Fruit fly (Drosophila melanogaster): ENCODE measurements around the gene CG14275.

Gene CG14275

DNA sequence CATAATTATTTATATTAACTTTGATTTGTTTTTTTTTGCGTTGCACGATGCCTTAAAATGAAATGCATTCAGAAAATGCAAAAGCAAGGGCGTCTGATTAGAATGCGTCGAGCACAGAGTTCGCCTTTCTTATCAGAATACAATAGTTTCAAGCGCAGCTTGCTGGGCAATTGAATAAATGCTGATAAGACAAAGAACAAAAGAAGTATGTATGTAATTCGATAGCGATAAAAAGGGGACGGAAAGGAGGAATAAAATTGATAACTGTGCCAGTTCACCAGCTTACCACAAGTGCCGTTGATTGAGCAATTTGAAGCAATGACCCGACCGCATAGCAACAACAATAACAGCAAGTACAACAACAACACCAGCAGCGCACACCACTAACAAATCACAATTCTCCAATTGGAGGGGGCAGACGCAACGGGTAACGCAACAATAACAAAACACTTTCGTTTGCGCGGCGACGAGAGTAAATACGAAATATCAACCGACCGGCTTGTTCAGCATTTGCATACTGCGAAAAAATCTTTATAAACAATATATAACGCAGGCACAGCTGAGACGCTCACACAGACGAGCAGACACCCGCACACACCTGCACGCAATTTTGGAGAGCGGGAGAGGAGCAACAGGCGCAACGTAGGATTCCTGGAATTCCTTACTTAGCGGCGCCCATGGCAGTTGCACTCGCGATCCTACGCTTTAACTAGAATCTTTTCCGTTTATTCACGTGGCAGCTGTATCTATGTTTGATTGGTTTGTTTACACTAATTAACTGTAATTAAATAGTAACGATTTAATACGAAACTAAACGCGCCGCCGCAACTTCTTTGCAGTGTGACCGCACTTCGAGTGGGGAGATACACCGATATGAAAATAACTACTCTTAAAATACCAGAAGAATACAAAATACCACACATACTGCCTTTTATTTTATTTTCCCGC lies 26.8 kb upstream of the CG14275 start, which contains the start of gene Btk (continued):
- TF ChIP-seq CG15514 (GFP tag; optimal IDR thresholded peaks at IDR 0.05) (peak; percentile 2), exex (tag; optimal IDR thresholded peaks at IDR 0.05) (peak; percentile 22), Lhr (GFP tag; optimal IDR thresholded peaks at IDR 0.05) (peak; percentile 30), MBD-R2 (GFP tag; IDR thresholded peaks at IDR 0.05) (peak; percentile 11; the same call in 1 of the 2 replicates), CG13424 (tag; optimal IDR thresholded peaks at IDR 0.05) (no peak), stwl (tag; optimal IDR thresholded peaks at IDR 0.05) (peak; percentile 31), CG14710 (tag; optimal IDR thresholded peaks at IDR 0.05) (peak; percentile 24), nmo (GFP tag; optimal IDR thresholded peaks at IDR 0.05) (peak; percentile 16), pzg (GFP tag; optimal IDR thresholded peaks at IDR 0.05) (peak; percentile 66), CG3995 (GFP tag; optimal IDR thresholded peaks at IDR 0.05) (peak; percentile 55), slou (GFP tag; optimal IDR thresholded peaks at IDR 0.05) (no peak), CG5180 (GFP tag; optimal IDR thresholded peaks at IDR 0.05) (no peak), cas (GFP tag; IDR thresholded peaks at IDR 0.05) (no peak), CG42726 (GFP tag; IDR thresholded peaks at IDR 0.05; ENCODE audit: partially characterized antibody) (no peak), Trl (optimal IDR thresholded peaks at IDR 0.05) (peak; percentile 34 to 35), Trl (GFP tag; optimal IDR thresholded peaks at IDR 0.05) (no peak), scrt (GFP tag; optimal IDR thresholded peaks at IDR 0.05) (peak; percentile 83), CG8924 (tag; optimal IDR thresholded peaks at IDR 0.05) (peak; percentile 58), cg (GFP tag; optimal IDR thresholded peaks at IDR 0.05) (peak; percentile 67), CG10959 (GFP tag; IDR thresholded peaks at IDR 0.05) (no peak), CG17385 (GFP tag; optimal IDR thresholded peaks at IDR 0.05) (peak; percentile 0), CG34422 (GFP tag; IDR thresholded peaks at IDR 0.05) (peak; percentile 64; the same call in 1 of the 3 replicates), kni (GFP tag; optimal IDR thresholded peaks at IDR 0.05) (peak; percentile 53), bbx (GFP tag; IDR thresholded peaks at IDR 0.05; ENCODE audit: partially characterized antibody) (0 out of 2 replicates have a peak, but pooled peaks have one; percentile 35), trem (tag; optimal IDR thresholded peaks at IDR 0.05) (peak; percentile 28), nerfin-1 (tag; optimal IDR thresholded peaks at IDR 0.05) (peak; percentile 9), CG14441 (GFP tag; IDR thresholded peaks at IDR 0.05) (no peak), CTCF (GFP tag; optimal IDR thresholded peaks at IDR 0.05) (peak; percentile 79), ewg (GFP tag; optimal IDR thresholded peaks at IDR 0.05) (peak; percentile 96), chm (GFP tag; IDR thresholded peaks at IDR 0.05) (0 out of 2 replicates have a peak, but pooled peaks have one; percentile 46), Dp (GFP tag; optimal IDR thresholded peaks at IDR 0.05) (peak; percentile 89), Pdp1 (GFP tag; optimal IDR thresholded peaks at IDR 0.05) (peak in 1 of 2 experiments; percentile 20), crp (GFP tag; optimal IDR thresholded peaks at IDR 0.05) (peak in 1 of 2 experiments; percentile 47), CG8290 (GFP tag; optimal IDR thresholded peaks at IDR 0.05) (no peak), CG8290 (tag; optimal IDR thresholded peaks at IDR 0.05) (peak in 1 of 2 experiments; percentile 22), CG34376 (GFP tag; optimal IDR thresholded peaks at IDR 0.05) (peak; percentile 24), Jarid2 (GFP tag; optimal IDR thresholded peaks at IDR 0.05) (peak; percentile 28), Xrp1 (GFP tag; IDR thresholded peaks at IDR 0.05) (no peak), CG4360 (GFP tag; IDR thresholded peaks at IDR 0.05) (peak; percentile 96), CG10267 (tag; optimal IDR thresholded peaks at IDR 0.05) (no peak), Stat92E (GFP tag; optimal IDR thresholded peaks at IDR 0.05) (peak in 1 of 3 experiments; percentile 91), Side (GFP tag; optimal IDR thresholded peaks at IDR 0.05) (peak; percentile 15), CG17568 (GFP tag; optimal IDR thresholded peaks at IDR 0.05) (peak; percentile 58), CG33213 (GFP tag; optimal IDR thresholded peaks at IDR 0.05) (peak; percentile 8), Vsx1 (GFP tag; optimal IDR thresholded peaks at IDR 0.05) (peak; percentile 80), Dll (GFP tag; IDR thresholded peaks at IDR 0.05; ENCODE audit: partially characterized antibody) (peak; percentile 53; the same call in 1 of the 4 replicates), unc-4 (GFP tag; IDR thresholded peaks at IDR 0.05; ENCODE audit: partially characterized antibody) (0 out of 2 replicates have a peak, but pooled peaks have one; percentile 19)

Data from whole organism, embryonic.